Worm (Caenorhabditis elegans): ENCODE data around the gene Y48C3A.14.

Gene Y48C3A.14

ce11 chrII:13402680-13403079 lies 13.1 kb downstream of the Y48C3A.14 start, which contains the start of gene pinn-4:
pinn-4 (plus strand) TSS chrII:13402980.
- TF ChIP-seq ets-7 (tag; optimal IDR thresholded peaks at IDR 0.05) (no peak), hmbx-1 (tag; optimal IDR thresholded peaks at IDR 0.05) (no peak), ama-1 (optimal IDR thresholded peaks at IDR 0.05) (no peak), hmg-4 (GFP tag; optimal IDR thresholded peaks at IDR 0.05) (no peak), F13C5.2 (tag; optimal IDR thresholded peaks at IDR 0.05) (no peak), scrt-1 (GFP tag; IDR thresholded peaks at IDR 0.05) (no peak), B0310.2 (tag; optimal IDR thresholded peaks at IDR 0.05) (no peak), sea-1 (GFP tag; conservative IDR thresholded peaks at IDR 0.05) (no peak), aly-1 (tag; optimal IDR thresholded peaks at IDR 0.05) (no peak), tbx-37 (GFP tag; conservative IDR thresholded peaks at IDR 0.05) (no peak), ceh-13 (GFP tag; optimal IDR thresholded peaks at IDR 0.05) (no peak), pes-1 (GFP tag; IDR thresholded peaks at IDR 0.05) (no peak), tra-4 (tag; optimal IDR thresholded peaks at IDR 0.05) (no peak), tbx-11 (GFP tag; IDR thresholded peaks at IDR 0.05) (no peak), hnd-1 (tag; optimal IDR thresholded peaks at IDR 0.05) (no peak), flt-1 (GFP tag; IDR thresholded peaks at IDR 0.05) (no peak), ceh-36 (tag; optimal IDR thresholded peaks at IDR 0.05) (no peak)

- TF ChIP-seq aly-1 (tag; optimal IDR thresholded peaks at IDR 0.05) (no peak), scrt-1 (GFP tag; IDR thresholded peaks at IDR 0.05) (no peak), flt-1 (GFP tag; IDR thresholded peaks at IDR 0.05) (no peak), tbx-11 (GFP tag; IDR thresholded peaks at IDR 0.05) (no peak), ceh-13 (GFP tag; optimal IDR thresholded peaks at IDR 0.05) (no peak), hmbx-1 (tag; optimal IDR thresholded peaks at IDR 0.05) (no peak), B0310.2 (tag; optimal IDR thresholded peaks at IDR 0.05) (no peak), ets-7 (tag; optimal IDR thresholded peaks at IDR 0.05) (no peak), pes-1 (GFP tag; IDR thresholded peaks at IDR 0.05) (no peak), tra-4 (tag; optimal IDR thresholded peaks at IDR 0.05) (no peak), tbx-37 (GFP tag; conservative IDR thresholded peaks at IDR 0.05) (no peak)
Measured at ce11 chrII:13405840-13406239, 16.3 kb downstream of the Y48C3A.14 start, which contains the start of gene efl-2. efl-2 (plus strand) TSS chrII:13406140.

DNA sequence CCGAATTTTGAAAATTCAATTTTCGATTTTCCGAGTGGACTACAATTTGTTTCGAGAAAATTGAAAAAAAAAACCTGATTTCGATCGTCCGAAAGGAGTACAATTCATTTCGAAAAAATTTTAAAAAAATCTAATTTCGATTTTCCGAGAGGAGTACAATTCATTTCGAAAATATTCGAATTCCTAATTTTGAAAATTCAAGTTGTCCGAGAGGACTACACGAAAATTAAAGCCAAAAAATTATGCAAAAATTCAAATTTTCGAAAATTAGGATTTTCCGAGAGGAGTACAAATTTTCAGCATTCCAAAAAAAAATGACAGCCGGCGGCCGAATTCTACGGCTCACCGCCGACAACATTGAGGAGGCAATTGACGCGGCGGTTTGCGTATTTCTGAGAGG lies 22.8 kb downstream of the Y48C3A.14 start, which contains the start of gene Y48C3A.18:
Gene Y48C3A.18 (plus strand): TSS at position 301 of the 400 bp plus-strand sequence.
- no peak for TF ChIP-seq ceh-13 (GFP tag; optimal IDR thresholded peaks at IDR 0.05)
- TF ChIP-seq tra-4 (tag; optimal IDR thresholded peaks at IDR 0.05), result no peak
- no peak for TF ChIP-seq aly-1 (tag; optimal IDR thresholded peaks at IDR 0.05)
- no peak for TF ChIP-seq sea-1 (GFP tag; conservative IDR thresholded peaks at IDR 0.05)

- TF ChIP-seq ceh-13 (GFP tag; optimal IDR thresholded peaks at IDR 0.05), result no peak
- TF ChIP-seq hnd-1 (tag; optimal IDR thresholded peaks at IDR 0.05), result no peak
- no peak for TF ChIP-seq pes-1 (GFP tag; IDR thresholded peaks at IDR 0.05)
- TF ChIP-seq tra-4 (tag; optimal IDR thresholded peaks at IDR 0.05), result no peak
- no peak for TF ChIP-seq flt-1 (GFP tag; IDR thresholded peaks at IDR 0.05)
- no peak for TF ChIP-seq ets-7 (tag; optimal IDR thresholded peaks at IDR 0.05)
- TF ChIP-seq tbx-11 (GFP tag; IDR thresholded peaks at IDR 0.05), result no peak
- TF ChIP-seq scrt-1 (GFP tag; IDR thresholded peaks at IDR 0.05), result no peak
Measured at ce11 chrII:13414099-13414498, 24.5 kb downstream of the Y48C3A.14 start.

- TF ChIP-seq hmg-4 (GFP tag; optimal IDR thresholded peaks at IDR 0.05), result no peak
- TF ChIP-seq tbx-11 (GFP tag; IDR thresholded peaks at IDR 0.05), result no peak
- no peak for TF ChIP-seq sea-1 (GFP tag; conservative IDR thresholded peaks at IDR 0.05)
Measured at ce11 chrII:13414554-13415057, 25.0 kb downstream of the Y48C3A.14 start, which contains the start of gene Y48E1C.1. Y48E1C.1 (plus strand) TSS chrII:13415007.

DNA sequence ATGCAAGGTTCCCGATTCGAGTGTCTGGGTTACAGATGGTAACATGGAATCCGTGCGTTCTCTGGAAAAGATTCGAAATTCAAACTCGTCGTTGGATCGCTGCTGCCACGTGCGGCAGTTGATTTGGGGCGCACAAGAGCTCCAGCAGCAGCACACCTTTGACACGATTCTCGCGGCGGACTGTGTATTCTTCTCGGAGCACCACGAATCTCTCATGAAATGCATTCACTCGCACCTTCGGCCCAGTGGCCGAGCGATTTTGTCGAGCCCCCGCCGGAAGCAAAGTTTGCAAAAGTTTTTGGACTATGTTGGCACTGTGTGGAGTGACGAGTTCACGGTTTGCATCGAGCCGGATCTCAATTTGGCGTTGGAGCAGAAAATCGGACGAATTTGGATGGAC lies 27.0 kb downstream of the Y48C3A.14 start:
- no peak for TF ChIP-seq hmg-4 (GFP tag; optimal IDR thresholded peaks at IDR 0.05)
- TF ChIP-seq tra-4 (tag; optimal IDR thresholded peaks at IDR 0.05), result no peak
- no peak for TF ChIP-seq tbx-37 (GFP tag; conservative IDR thresholded peaks at IDR 0.05)
- TF ChIP-seq B0310.2 (tag; optimal IDR thresholded peaks at IDR 0.05), result no peak
- TF ChIP-seq pes-1 (GFP tag; IDR thresholded peaks at IDR 0.05), result no peak
- TF ChIP-seq sea-1 (GFP tag; conservative IDR thresholded peaks at IDR 0.05), result no peak
- no peak for TF ChIP-seq flt-1 (GFP tag; IDR thresholded peaks at IDR 0.05)
- TF ChIP-seq ets-7 (tag; optimal IDR thresholded peaks at IDR 0.05), result no peak
- TF ChIP-seq ceh-13 (GFP tag; optimal IDR thresholded peaks at IDR 0.05), result no peak
- no peak for TF ChIP-seq aly-1 (tag; optimal IDR thresholded peaks at IDR 0.05)
- TF ChIP-seq ama-1 (optimal IDR thresholded peaks at IDR 0.05), result no peak
- no peak for TF ChIP-seq F13C5.2 (tag; optimal IDR thresholded peaks at IDR 0.05)
- no peak for TF ChIP-seq tbx-11 (GFP tag; IDR thresholded peaks at IDR 0.05)
- no peak for TF ChIP-seq hmbx-1 (tag; optimal IDR thresholded peaks at IDR 0.05)
- no peak for TF ChIP-seq scrt-1 (GFP tag; IDR thresholded peaks at IDR 0.05)
- TF ChIP-seq hnd-1 (tag; optimal IDR thresholded peaks at IDR 0.05), result no peak

- no peak for TF ChIP-seq F13C5.2 (tag; optimal IDR thresholded peaks at IDR 0.05)
Measured at ce11 chrII:13417452-13418031, 28.0 kb downstream of the Y48C3A.14 start.

DNA sequence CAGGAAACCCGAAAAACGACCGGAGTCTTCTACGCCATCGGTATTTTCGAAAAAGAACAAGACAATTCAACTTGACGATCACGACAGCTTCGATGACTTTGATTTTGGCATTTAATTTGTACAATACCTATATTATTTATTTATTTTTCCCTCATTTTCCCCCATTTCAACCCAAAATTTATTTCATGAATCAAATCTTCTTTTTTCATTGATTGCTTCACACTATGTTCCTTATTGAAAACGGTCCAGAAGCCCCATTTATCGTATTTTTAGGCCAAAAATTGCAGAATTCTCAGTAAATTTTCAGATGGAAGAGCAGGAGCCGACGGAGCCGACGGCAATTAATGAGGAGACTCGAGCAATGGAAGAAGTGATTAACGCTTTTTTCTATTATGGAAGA lies 34.7 kb downstream of the Y48C3A.14 start, which contains the start of gene Y48E1C.2:
Gene Y48E1C.2 (plus strand): TSS at position 301 of the 400 bp plus-strand sequence.
- TF ChIP-seq ceh-36 (tag; optimal IDR thresholded peaks at IDR 0.05), result no peak
- no peak for TF ChIP-seq F13C5.2 (tag; optimal IDR thresholded peaks at IDR 0.05)
- no peak for TF ChIP-seq pes-1 (GFP tag; IDR thresholded peaks at IDR 0.05)
- no peak for TF ChIP-seq scrt-1 (GFP tag; IDR thresholded peaks at IDR 0.05)
- TF ChIP-seq B0310.2 (tag; optimal IDR thresholded peaks at IDR 0.05), result no peak

Data from whole organism, early embryonic.